Fruit fly (Drosophila melanogaster): ENCODE results near the gene CG14840.

- TF ChIP-seq CG8478 (optimal IDR thresholded peaks at IDR 0.05), result no peak
- TF ChIP-seq CTCF (optimal IDR thresholded peaks at IDR 0.05), result no peak
These were observed 41.1 kb upstream of the CG14840 start, which contains the start of gene IFT54 for dm6 chr3R:14302128-14302527.

Measured in S2 (cell line).